Fruit fly (Drosophila melanogaster) whole organism, wandering third instar larva: Measurements from ENCODE around the gene Cad86C.

Experiments
- Dfd ChIP-seq: fragments of >200 bp; optimal IDR thresholded peaks from 2 replicates; lab custom pipeline; 2017; ENCODE audit warnings: missing biosample characterization, missing genetic modification characterization
- Myc ChIP-seq: fragments of >200 bp; optimal IDR thresholded peaks from 2 replicates; lab custom pipeline; 2017
- pan ChIP-seq: fragments of >200 bp; optimal IDR thresholded peaks from 2 replicates; lab custom pipeline; 2017
- psq ChIP-seq: fragments of 200-800 bp; sonication (Bioruptor generic); optimal IDR thresholded peaks from 3 replicates; lab custom pipeline; 2017; ENCODE audit warnings: missing biosample characterization, mild to moderate bottlenecking, missing genetic modification characterization, moderate library complexity
- tai ChIP-seq: sonication (Bioruptor generic); optimal IDR thresholded peaks from 2 replicates; lab custom pipeline; 2016; ENCODE audit warnings: missing biosample characterization, missing genetic modification characterization
- usp ChIP-seq: fragments of >200 bp; optimal IDR thresholded peaks from 2 replicates; lab custom pipeline; 2017; ENCODE audit warnings: missing biosample characterization, missing genetic modification characterization

DNA sequence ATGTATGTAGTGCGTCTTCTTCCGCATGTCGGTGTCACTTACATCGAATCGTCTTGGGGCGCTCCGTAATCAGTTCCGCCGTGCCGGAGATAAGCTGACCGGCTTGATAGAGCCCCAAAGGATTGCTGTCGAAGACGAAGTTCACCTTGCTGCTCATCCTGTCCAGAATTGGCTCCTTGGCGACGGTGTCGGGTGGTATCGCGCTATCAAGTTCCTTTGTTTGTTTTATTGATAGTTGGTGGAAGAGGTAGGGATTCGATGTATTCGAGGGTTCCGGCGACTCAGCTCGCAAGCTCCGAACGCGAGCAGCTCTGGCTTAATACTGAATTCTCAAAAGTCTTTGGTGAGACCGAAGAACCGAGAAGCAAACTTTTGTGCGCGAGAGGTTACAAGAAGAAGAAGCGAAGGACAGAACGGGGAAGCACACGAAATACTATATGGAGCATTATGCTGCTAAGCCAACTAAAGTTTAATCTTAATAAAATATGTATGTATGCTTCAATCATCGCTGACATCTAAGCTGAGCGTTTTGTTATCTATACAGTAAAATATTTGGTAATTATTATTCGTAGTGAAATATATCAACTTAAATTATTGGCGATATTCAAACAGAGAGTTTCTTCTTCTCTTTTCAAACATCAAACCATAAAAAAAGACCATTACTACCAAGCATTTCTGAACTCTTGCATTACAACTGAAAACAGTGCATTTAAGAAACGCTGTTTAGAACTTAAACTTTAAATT lies 58.0 kb downstream of the Cad86C start, which contains the start of gene CG14696:
- TF ChIP-seq Myc = no peak
- no peak for TF ChIP-seq pan (lab: Kevin White, UChicago)
- no peak for TF ChIP-seq usp (GFP tag; lab: Kevin White, UChicago)
- no peak for TF ChIP-seq tai (GFP tag; lab: Kevin White, UChicago)
- TF ChIP-seq Dfd (GFP tag; lab: Kevin White, UChicago) = no peak
- no peak for TF ChIP-seq psq (GFP tag; lab: Kevin White, UChicago)
